Fruit fly (Drosophila melanogaster) Kc167 (cell line): ENCODE measurements around the gene mamo.

ENCODE experiments used
- Myc ChIP-seq: fragments of >200 bp; optimal IDR thresholded peaks from 2 replicates; lab custom pipeline; 2017; ENCODE audit warnings: missing external identifiers
- Sin3A ChIP-seq: fragments of >200 bp; optimal IDR thresholded peaks from 2 replicates; lab custom pipeline; 2018; ENCODE audit warnings: missing external identifiers
- h ChIP-seq: fragments of >200 bp; optimal IDR thresholded peaks from 3 replicates; lab custom pipeline; 2018; ENCODE audit warnings: missing external identifiers
- insv ChIP-seq: fragments of >200 bp; optimal IDR thresholded peaks from 3 replicates; lab custom pipeline; 2018; ENCODE audit warnings: missing external identifiers
- psq ChIP-seq: fragments of >200 bp; optimal IDR thresholded peaks from 2 replicates; lab custom pipeline; 2017; ENCODE audit warnings: missing external identifiers
- ttk ChIP-seq: sonication (Bioruptor generic); optimal IDR thresholded peaks from 2 replicates; lab custom pipeline; 2017; ENCODE audit warnings: missing external identifiers

dm6 chrX:13995977-13996723 is 5.8 kb upstream of the mamo start, which contains the start of gene ben:
- no peak for TF ChIP-seq ttk (lab: Kevin White, UChicago)
- TF ChIP-seq h: no peak
- TF ChIP-seq Myc (lab: Kevin White, UChicago): no peak
- peak; percentile 37 for TF ChIP-seq psq
- no peak for TF ChIP-seq insv (lab: Kevin White, UChicago)
- no peak for TF ChIP-seq Sin3A (lab: Kevin White, UChicago)
